Worm (Caenorhabditis elegans): Measurements from ENCODE around the gene T13H5.8.
A peak's percentile ranks its signal among the peaks of the same experiment; 100 is the strongest.

ce11 chrII:8516783-8517182 lies 1.5 kb upstream of the T13H5.8 start, which contains the start of gene rnh-2:
- TF ChIP-seq ZK185.1 (tag; optimal IDR thresholded peaks at IDR 0.05; ENCODE audit: poor library complexity, severe bottlenecking) (peak; percentile 84), unc-62 (GFP tag; optimal IDR thresholded peaks at IDR 0.05) (no peak), repo-1 (tag; optimal IDR thresholded peaks at IDR 0.05) (no peak), atf-7 (tag; optimal IDR thresholded peaks at IDR 0.05) (no peak), somi-1 (GFP tag; optimal IDR thresholded peaks at IDR 0.05) (no peak)

All from whole organism, young adult.